Worm (Caenorhabditis elegans): ENCODE data around the gene R166.2.

R166.2 gene

ce11 chrII:10529218-10529751, 8.2 kb downstream of the R166.2 start:
- TF ChIP-seq mep-1 (tag; optimal IDR thresholded peaks at IDR 0.05) (no peak), nhr-237 (tag; optimal IDR thresholded peaks at IDR 0.05) (no peak), elt-1 (tag; optimal IDR thresholded peaks at IDR 0.05; ENCODE audit: borderline replicate concordance, insufficient read depth) (no peak), elt-3 (tag; optimal IDR thresholded peaks at IDR 0.05) (no peak), lin-13 (tag; optimal IDR thresholded peaks at IDR 0.05) (no peak), mls-2 (tag; optimal IDR thresholded peaks at IDR 0.05) (no peak)

DNA sequence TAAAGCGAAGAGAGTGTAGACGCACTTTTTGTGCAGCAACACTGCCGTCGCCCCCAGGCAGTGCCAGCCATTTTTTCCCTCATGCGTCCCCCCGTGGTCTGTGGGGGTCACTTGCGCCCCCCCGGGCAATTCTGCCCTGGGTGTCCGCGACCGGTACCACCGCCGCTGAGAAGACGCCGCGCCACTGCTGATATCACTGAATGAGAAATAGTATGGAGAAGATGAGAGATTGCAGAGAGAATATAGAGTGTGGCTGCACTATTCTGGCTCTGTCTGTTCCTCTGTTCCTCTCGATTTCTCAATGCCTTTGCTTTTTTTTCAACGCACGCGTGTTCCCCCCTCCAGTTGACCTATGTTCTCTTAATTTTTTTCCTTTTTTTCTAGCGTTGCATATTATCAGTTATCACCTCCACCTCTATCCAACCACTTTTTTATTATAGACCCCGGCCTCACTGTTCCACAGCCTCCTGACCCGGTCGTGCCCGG, 9.8 kb downstream of the R166.2 start, which contains the start of gene mab-10:
Gene mab-10, plus strand, starts transcription at position 436 of the 486 bp plus-strand sequence.
- TF ChIP-seq nhr-76 (tag; optimal IDR thresholded peaks at IDR 0.05) (no peak), cnd-1 (tag; optimal IDR thresholded peaks at IDR 0.05) (no peak), lsy-2 (tag; optimal IDR thresholded peaks at IDR 0.05) (no peak), ces-1 (GFP tag; optimal IDR thresholded peaks at IDR 0.05) (no peak), mls-2 (tag; optimal IDR thresholded peaks at IDR 0.05) (no peak), ceh-43 (GFP tag; optimal IDR thresholded peaks at IDR 0.05) (no peak), nhr-2 (tag; optimal IDR thresholded peaks at IDR 0.05) (no peak), flh-1 (GFP tag; optimal IDR thresholded peaks at IDR 0.05) (no peak), unc-62 (GFP tag; optimal IDR thresholded peaks at IDR 0.05) (no peak), lin-13 (tag; optimal IDR thresholded peaks at IDR 0.05) (no peak), mab-5 (tag; optimal IDR thresholded peaks at IDR 0.05) (no peak)

DNA sequence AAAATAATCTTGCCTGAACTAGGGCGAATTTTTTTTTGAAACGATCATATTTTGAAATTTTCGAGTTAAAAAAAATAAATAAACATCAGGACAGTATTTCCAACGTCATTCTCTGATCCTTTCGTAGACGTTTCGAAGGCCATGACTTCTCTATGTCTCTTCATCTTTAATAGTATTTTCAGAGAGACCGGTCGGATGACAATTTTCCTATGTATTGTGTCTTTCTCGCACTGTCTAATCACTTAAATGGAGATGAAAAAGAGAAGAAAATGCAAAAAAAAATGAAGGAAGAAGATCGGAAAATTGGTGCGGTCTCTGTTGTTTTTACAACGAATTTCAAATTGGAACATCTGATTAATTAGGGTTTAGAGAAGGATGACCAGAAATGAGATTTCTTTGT, 12.3 kb downstream of the R166.2 start:
- no peak for TF ChIP-seq ham-2 (GFP tag; optimal IDR thresholded peaks at IDR 0.05)
- TF ChIP-seq ceh-43 (GFP tag; optimal IDR thresholded peaks at IDR 0.05) = no peak
- TF ChIP-seq nhr-237 (tag; optimal IDR thresholded peaks at IDR 0.05) = no peak
- no peak for TF ChIP-seq mab-5 (tag; optimal IDR thresholded peaks at IDR 0.05)
- TF ChIP-seq hlh-1 (tag; optimal IDR thresholded peaks at IDR 0.05) = no peak
- no peak for TF ChIP-seq ceh-39 (tag; optimal IDR thresholded peaks at IDR 0.05)
- no peak for TF ChIP-seq unc-62 (GFP tag; optimal IDR thresholded peaks at IDR 0.05)
- no peak for TF ChIP-seq nhr-76 (tag; optimal IDR thresholded peaks at IDR 0.05)
- no peak for TF ChIP-seq nhr-12 (tag; optimal IDR thresholded peaks at IDR 0.05)
- no peak for TF ChIP-seq snpc-4 (tag; optimal IDR thresholded peaks at IDR 0.05)
- no peak for TF ChIP-seq M03D4.4 (tag; optimal IDR thresholded peaks at IDR 0.05)
- no peak for TF ChIP-seq drap-1 (GFP tag; optimal IDR thresholded peaks at IDR 0.05)
- TF ChIP-seq zip-8 (tag; optimal IDR thresholded peaks at IDR 0.05) = no peak
- no peak for TF ChIP-seq lin-32 (GFP tag; optimal IDR thresholded peaks at IDR 0.05)
- TF ChIP-seq sem-2 (GFP tag; optimal IDR thresholded peaks at IDR 0.05) = no peak
- TF ChIP-seq sptf-1 (tag; optimal IDR thresholded peaks at IDR 0.05) = no peak
- TF ChIP-seq cnd-1 (tag; optimal IDR thresholded peaks at IDR 0.05) = no peak
- no peak for TF ChIP-seq ceh-83 (GFP tag; optimal IDR thresholded peaks at IDR 0.05)
- TF ChIP-seq flh-1 (GFP tag; optimal IDR thresholded peaks at IDR 0.05) = no peak
- TF ChIP-seq mls-2 (tag; optimal IDR thresholded peaks at IDR 0.05) = no peak

ce11 chrII:10524374-10524773, 13.1 kb downstream of the R166.2 start, which contains the start of gene F59B10.6:
Gene F59B10.6 (minus strand): TSS chrII:10524474.
- TF ChIP-seq ces-1 (GFP tag; optimal IDR thresholded peaks at IDR 0.05) = no peak
- TF ChIP-seq bed-3 (GFP tag; optimal IDR thresholded peaks at IDR 0.05) = no peak
- TF ChIP-seq sptf-1 (tag; optimal IDR thresholded peaks at IDR 0.05) = no peak
- TF ChIP-seq sem-2 (GFP tag; optimal IDR thresholded peaks at IDR 0.05) = no peak
- no peak for TF ChIP-seq unc-62 (GFP tag; optimal IDR thresholded peaks at IDR 0.05)
- no peak for TF ChIP-seq M03D4.4 (tag; optimal IDR thresholded peaks at IDR 0.05)
- TF ChIP-seq mab-5 (tag; optimal IDR thresholded peaks at IDR 0.05) = no peak
- no peak for TF ChIP-seq nhr-12 (tag; optimal IDR thresholded peaks at IDR 0.05)
- no peak for TF ChIP-seq blmp-1 (tag; optimal IDR thresholded peaks at IDR 0.05)
- TF ChIP-seq nhr-28 (tag; optimal IDR thresholded peaks at IDR 0.05) = no peak
- TF ChIP-seq flh-1 (GFP tag; optimal IDR thresholded peaks at IDR 0.05) = no peak
- no peak for TF ChIP-seq pha-4 (tag; optimal IDR thresholded peaks at IDR 0.05)
- no peak for TF ChIP-seq lin-13 (tag; optimal IDR thresholded peaks at IDR 0.05)
- TF ChIP-seq nhr-76 (tag; optimal IDR thresholded peaks at IDR 0.05) = no peak
- TF ChIP-seq lsy-2 (tag; optimal IDR thresholded peaks at IDR 0.05) = no peak
- no peak for TF ChIP-seq elt-3 (tag; optimal IDR thresholded peaks at IDR 0.05)
- TF ChIP-seq unc-39 (tag; optimal IDR thresholded peaks at IDR 0.05) = no peak
- no peak for TF ChIP-seq zip-8 (tag; optimal IDR thresholded peaks at IDR 0.05)
- no peak for TF ChIP-seq ham-2 (GFP tag; optimal IDR thresholded peaks at IDR 0.05)
